Worm (Caenorhabditis elegans): ENCODE measurements around the gene C27H6.9.

C27H6.9 gene

DNA sequence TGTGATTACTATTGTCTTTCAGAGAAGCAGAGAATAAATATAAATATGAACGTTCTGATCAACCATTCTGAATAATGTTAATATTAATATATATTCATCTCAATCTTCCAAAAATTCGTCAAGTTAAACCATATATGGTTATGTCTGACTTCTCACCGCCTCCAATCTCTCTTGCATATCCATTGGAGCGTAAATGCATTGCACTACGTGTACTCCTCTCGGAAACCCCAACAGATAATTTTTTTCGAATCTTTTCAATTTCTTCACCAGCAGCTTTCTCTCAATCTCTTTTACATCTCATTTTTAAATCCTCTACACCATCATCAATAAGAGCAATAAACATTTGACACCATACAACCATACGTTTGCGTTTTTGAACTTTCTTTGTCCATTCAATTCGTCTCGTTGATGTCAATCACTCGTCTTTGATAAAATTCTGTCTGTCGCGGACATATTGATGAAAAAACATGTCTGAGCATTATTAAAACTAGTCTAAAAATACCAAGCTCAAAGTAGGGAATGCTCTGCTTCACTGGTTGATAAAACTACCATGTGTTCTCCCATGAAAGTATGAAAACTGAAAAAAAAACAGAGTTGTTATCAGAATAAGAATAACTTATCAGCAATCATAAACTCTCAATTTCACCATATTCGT lies 20.8 kb downstream of the C27H6.9 start (continued):
- TF ChIP-seq nhr-25 (tag; optimal IDR thresholded peaks at IDR 0.05; ENCODE audit: borderline replicate concordance, insufficient read depth) (no peak), pqm-1 (tag; optimal IDR thresholded peaks at IDR 0.05) (peak; percentile 64), set-16 (GFP tag; IDR thresholded peaks at IDR 0.05) (no peak), nhr-77 (tag; optimal IDR thresholded peaks at IDR 0.05) (peak; percentile 5), ztf-11 (tag; optimal IDR thresholded peaks at IDR 0.05) (no peak), mep-1 (tag; optimal IDR thresholded peaks at IDR 0.05) (peak; percentile 55), egl-43 (GFP tag; IDR thresholded peaks at IDR 0.05) (no peak), fkh-10 (GFP tag; optimal IDR thresholded peaks at IDR 0.05) (no peak), R02D3.7 (tag; optimal IDR thresholded peaks at IDR 0.05) (no peak), ZK337.2 (GFP tag; IDR thresholded peaks at IDR 0.05) (no peak), mxl-3 (GFP tag; optimal IDR thresholded peaks at IDR 0.05) (no peak), spr-1 (tag; optimal IDR thresholded peaks at IDR 0.05) (no peak), nhr-48 (tag; optimal IDR thresholded peaks at IDR 0.05) (peak; percentile 57), lsy-2 (tag; optimal IDR thresholded peaks at IDR 0.05) (peak; percentile 23 to 75), tra-1 (GFP tag; IDR thresholded peaks at IDR 0.05) (peak; percentile 43; the same call in 1 of the 2 replicates), sdz-12 (GFP tag; optimal IDR thresholded peaks at IDR 0.05) (no peak), hlh-11 (tag; optimal IDR thresholded peaks at IDR 0.05) (peak; percentile 75), mdl-1 (tag; optimal IDR thresholded peaks at IDR 0.05) (peak in 1 of 2 experiments; percentile 41), F44E2.7 (GFP tag; IDR thresholded peaks at IDR 0.05) (no peak), nhr-41 (GFP tag; IDR thresholded peaks at IDR 0.05) (no peak)

DNA sequence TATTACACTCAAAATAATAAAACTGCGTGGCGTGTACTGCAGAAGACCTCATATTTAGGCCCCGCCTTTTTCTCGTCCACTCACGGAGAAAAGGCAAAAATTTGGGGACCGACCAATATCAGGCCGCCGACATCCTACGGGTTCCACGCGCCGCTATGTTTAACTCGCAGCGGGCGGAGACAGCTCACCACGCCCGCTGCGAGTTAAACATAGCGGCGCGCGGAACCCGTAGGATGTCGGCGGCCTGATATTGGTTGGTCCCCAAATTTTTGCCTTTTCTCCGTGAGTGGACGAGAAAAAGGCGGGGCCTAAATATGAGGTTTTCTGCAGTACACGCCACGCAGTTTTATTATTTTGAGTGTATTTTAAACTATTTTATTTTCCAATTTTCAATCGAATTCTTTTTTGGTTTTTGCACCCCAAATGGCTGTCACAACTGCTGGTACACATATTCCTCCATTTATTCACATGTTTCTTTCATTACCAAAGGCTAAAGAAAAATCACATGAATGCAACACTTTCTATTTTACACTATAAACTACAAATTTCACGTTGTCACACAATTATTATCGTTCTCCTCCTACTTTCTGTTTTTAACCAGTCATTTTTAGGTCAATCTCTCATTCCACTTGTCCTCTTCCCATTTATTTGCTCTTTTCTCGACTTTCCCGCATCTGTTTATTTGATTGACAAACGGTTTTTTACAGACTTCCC lies 21.5 kb downstream of the C27H6.9 start, which contains the start of gene uda-1:
Gene uda-1, plus strand, starts transcription at position 708 of the 714 bp plus-strand sequence.
- TF ChIP-seq dmd-6 (GFP tag; IDR thresholded peaks at IDR 0.05) (peak; percentile 12; the same call in 1 of the 2 replicates), nhr-28 (tag; optimal IDR thresholded peaks at IDR 0.05) (peak; percentile 96), hlh-30 (tag; optimal IDR thresholded peaks at IDR 0.05; ENCODE audit: insufficient read depth) (peak; percentile 62)

DNA sequence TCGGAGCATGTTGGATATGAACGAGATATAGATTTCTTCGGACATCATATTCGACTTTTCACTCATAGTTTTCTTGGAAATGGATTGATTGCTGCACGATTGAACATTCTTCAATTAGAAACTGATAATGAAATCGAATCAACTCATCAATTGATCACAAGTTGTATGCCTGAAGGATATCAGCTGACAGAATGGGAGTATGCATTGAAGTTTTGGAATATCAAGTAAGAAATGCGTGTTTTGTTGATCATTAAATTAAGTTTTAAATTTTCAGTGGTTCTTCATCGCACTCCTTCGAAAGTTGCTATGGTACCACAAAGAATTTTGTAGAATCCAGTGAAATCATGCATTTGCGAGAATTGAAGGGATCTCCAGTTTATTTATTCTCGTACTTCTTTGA lies 23.7 kb downstream of the C27H6.9 start:
- no peak for TF ChIP-seq lin-39 (tag; optimal IDR thresholded peaks at IDR 0.05)
- TF ChIP-seq hlh-30 (tag; optimal IDR thresholded peaks at IDR 0.05; ENCODE audit: insufficient read depth): peak; percentile 15

DNA sequence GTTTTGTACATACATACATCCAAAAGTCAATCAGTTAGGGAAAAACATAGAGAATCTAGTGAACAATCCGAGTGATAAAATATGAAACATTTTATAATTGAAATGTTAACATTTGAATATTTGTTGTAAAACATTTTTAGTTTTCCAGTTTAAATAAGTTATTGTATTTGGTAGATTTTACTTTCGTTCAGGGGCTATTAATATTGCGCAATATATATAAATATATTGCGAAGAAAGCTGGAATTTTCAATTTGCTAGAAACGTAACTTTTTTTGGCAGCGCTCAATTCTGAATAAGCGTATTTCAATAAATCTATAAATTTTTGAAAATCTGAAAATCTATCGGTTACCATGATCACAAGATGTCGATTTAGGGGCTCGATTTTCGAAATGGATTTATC lies 24.8 kb downstream of the C27H6.9 start:
- TF ChIP-seq T26A8.4 (GFP tag; IDR thresholded peaks at IDR 0.05): no peak
- TF ChIP-seq nhr-76 (tag; optimal IDR thresholded peaks at IDR 0.05): no peak
- 0 out of 2 replicates have a peak, but pooled peaks have one; percentile 26 for TF ChIP-seq lin-38 (GFP tag; IDR thresholded peaks at IDR 0.05)

DNA sequence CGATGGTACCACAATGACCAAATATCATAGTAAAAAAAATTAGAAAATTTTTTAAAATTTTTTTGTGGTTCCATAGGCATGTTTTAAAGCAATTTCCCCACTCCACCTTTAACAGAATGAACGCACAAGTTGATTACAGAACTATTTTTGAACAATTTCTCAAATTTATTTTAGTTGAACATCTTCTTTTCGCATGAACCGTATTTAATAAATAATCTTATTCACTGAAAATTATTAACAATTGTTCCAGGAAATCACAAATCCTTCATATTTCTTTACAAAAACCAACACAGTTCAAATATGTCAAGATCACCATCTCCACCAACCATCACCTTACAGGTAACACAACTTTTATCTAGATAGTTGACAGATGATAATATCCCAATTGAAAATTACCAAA lies 29.0 kb downstream of the C27H6.9 start, which contains the start of gene lea-1:
Gene lea-1, plus strand, starts transcription at position 301 of the 400 bp plus-strand sequence.
- TF ChIP-seq cey-2 (tag; optimal IDR thresholded peaks at IDR 0.05; ENCODE audit: borderline replicate concordance, insufficient read depth): no peak

DNA sequence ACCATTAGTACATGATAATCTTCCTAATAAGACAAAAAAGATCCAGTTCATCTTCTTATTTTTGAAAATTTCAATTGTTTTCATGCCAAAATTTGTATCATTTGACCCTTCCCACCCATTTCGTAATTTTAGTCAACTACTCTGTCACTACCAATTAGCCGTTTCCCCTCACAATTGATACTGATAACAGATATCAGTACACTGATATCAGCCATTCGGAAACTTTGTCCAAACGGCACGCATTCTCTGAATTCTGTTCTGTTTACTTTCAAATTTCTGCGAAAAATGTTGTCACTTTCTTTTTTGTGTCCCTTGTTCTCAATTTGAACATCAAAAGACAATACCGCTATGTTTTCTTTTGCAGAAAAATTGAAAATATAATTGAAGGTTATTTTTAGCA lies 30.0 kb downstream of the C27H6.9 start:
- TF ChIP-seq hlh-30 (tag; optimal IDR thresholded peaks at IDR 0.05; ENCODE audit: insufficient read depth): peak; percentile 12
- no peak for TF ChIP-seq vab-7 (GFP tag; IDR thresholded peaks at IDR 0.05)
- TF ChIP-seq hlh-11 (tag; optimal IDR thresholded peaks at IDR 0.05): peak; percentile 56
- TF ChIP-seq dve-1 (tag; optimal IDR thresholded peaks at IDR 0.05; ENCODE audit: insufficient read depth): peak; percentile 67
- TF ChIP-seq pqm-1 (tag; optimal IDR thresholded peaks at IDR 0.05): peak; percentile 61
- peak in 1 of 2 experiments; percentile 29 for TF ChIP-seq unc-62 (GFP tag; optimal IDR thresholded peaks at IDR 0.05 in 1 of 2)
- TF ChIP-seq unc-62 (tag; optimal IDR thresholded peaks at IDR 0.05): no peak
- TF ChIP-seq F49E8.2 (tag; optimal IDR thresholded peaks at IDR 0.05; ENCODE audit: borderline replicate concordance): no peak
- TF ChIP-seq daf-16 (GFP tag; optimal IDR thresholded peaks at IDR 0.05): no peak
- peak; percentile 82 for TF ChIP-seq daf-16 (tag; optimal IDR thresholded peaks at IDR 0.05)
- peak; percentile 78 for TF ChIP-seq nhr-28 (tag; optimal IDR thresholded peaks at IDR 0.05)
- TF ChIP-seq ces-1 (GFP tag; optimal IDR thresholded peaks at IDR 0.05): no peak
- no peak for TF ChIP-seq unc-39 (tag; optimal IDR thresholded peaks at IDR 0.05)
- peak; percentile 61 for TF ChIP-seq dmd-6 (GFP tag; IDR thresholded peaks at IDR 0.05)
- no peak for TF ChIP-seq mdt-29 (GFP tag; IDR thresholded peaks at IDR 0.05)
- no peak for TF ChIP-seq madf-9 (GFP tag; conservative IDR thresholded peaks at IDR 0.05)
- TF ChIP-seq lim-7 (GFP tag; IDR thresholded peaks at IDR 0.05): no peak

Data from whole organism, L4 larva.